Worm (Caenorhabditis elegans): ENCODE measurements around the gene lido-15.

The lido-15 gene

DNA sequence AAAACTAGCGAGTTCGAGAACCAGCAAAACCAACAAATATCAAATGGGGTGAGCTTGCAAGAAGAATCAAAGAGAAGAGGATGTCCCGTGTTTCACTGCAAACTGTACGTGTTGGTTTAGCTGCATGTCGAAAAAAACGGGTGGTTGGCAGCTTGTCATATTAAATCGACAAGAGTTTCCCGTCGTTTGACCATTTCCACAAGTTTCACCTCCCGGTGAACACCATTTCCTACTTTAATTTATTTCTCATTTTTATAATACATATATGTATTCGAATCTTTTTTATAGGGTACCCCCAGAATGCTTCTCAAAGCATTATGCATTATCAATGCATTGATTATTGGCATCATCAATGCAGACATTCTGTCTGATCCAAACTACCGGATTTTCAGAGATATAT, 16.8 kb upstream of the lido-15 start, which contains the start of gene Y8A9A.2:
TSS of gene Y8A9A.2 (plus strand) at position 301 of the 400 bp plus-strand sequence.
- TF ChIP-seq hlh-8 (tag; optimal IDR thresholded peaks at IDR 0.05) (no peak), fkh-10 (GFP tag; optimal IDR thresholded peaks at IDR 0.05) (no peak), odd-2 (tag; optimal IDR thresholded peaks at IDR 0.05) (no peak), ceh-9 (tag; optimal IDR thresholded peaks at IDR 0.05) (no peak), ceh-48 (tag; optimal IDR thresholded peaks at IDR 0.05) (no peak), ceh-24 (tag; optimal IDR thresholded peaks at IDR 0.05) (no peak), ceh-14 (tag; optimal IDR thresholded peaks at IDR 0.05) (no peak), sox-4 (tag; optimal IDR thresholded peaks at IDR 0.05) (no peak), ref-2 (tag; optimal IDR thresholded peaks at IDR 0.05) (no peak), hlh-15 (tag; optimal IDR thresholded peaks at IDR 0.05) (no peak), lim-6 (tag; optimal IDR thresholded peaks at IDR 0.05) (no peak), hlh-6 (tag; optimal IDR thresholded peaks at IDR 0.05) (no peak), ceh-22 (tag; optimal IDR thresholded peaks at IDR 0.05) (no peak), T23F11.4 (GFP tag; optimal IDR thresholded peaks at IDR 0.05) (no peak), npax-4 (tag; optimal IDR thresholded peaks at IDR 0.05) (no peak)

DNA sequence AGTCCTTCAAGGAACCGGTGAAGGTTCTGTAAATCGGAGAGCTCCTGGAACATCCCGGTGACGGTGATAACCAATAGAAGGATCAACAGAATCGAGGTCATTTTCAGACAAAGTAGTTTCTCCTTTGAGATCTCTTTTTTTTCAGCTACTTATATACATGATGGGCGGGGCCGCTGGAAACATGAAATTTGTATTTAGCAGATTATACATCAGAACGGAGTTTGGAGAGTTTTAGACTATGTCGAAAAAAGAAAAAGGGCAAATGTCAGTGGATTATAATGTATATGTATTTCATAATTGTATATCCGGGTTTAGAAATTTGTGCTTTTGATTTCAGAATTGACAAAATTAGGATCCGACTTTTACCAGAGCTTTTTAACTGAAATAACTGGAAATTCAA, 8.9 kb upstream of the lido-15 start, which contains the start of gene ins-32:
TSS of gene ins-32 (minus strand) at position 101 of the 400 bp plus-strand sequence.
- TF ChIP-seq sox-4 (tag; optimal IDR thresholded peaks at IDR 0.05) (no peak), pag-3 (tag; optimal IDR thresholded peaks at IDR 0.05; ENCODE audit: borderline replicate concordance) (no peak), fkh-6 (tag; optimal IDR thresholded peaks at IDR 0.05) (no peak), ets-4 (tag; optimal IDR thresholded peaks at IDR 0.05) (no peak), elt-2 (tag; optimal IDR thresholded peaks at IDR 0.05) (no peak), syd-9 (tag; optimal IDR thresholded peaks at IDR 0.05) (no peak), odd-2 (tag; optimal IDR thresholded peaks at IDR 0.05) (no peak), madf-2 (tag; optimal IDR thresholded peaks at IDR 0.05) (no peak), mec-3 (tag; optimal IDR thresholded peaks at IDR 0.05; ENCODE audit: borderline replicate concordance) (no peak), ztf-16 (tag; optimal IDR thresholded peaks at IDR 0.05) (no peak), unc-55 (GFP tag; optimal IDR thresholded peaks at IDR 0.05) (no peak), pha-2 (tag; optimal IDR thresholded peaks at IDR 0.05) (no peak)

DNA sequence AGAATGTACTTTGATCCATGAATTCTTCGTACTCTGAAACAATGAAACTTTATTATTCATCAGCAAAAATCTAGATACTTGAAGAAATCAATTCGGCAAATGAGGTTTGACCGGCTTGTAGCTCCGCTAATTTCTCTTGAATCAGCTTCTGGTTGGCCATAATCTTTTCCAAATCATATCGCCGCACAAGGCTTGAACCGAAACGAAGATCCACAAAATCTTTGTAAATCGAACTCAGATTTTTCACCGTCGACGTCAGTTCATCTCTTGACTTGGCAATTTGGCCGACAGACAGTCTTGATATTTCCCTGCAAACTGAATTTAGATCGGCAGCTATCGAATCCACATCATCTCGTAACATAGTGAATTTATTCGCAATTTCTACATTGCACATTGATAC, 6.6 kb upstream of the lido-15 start:
- no peak for TF ChIP-seq fkh-10 (GFP tag; optimal IDR thresholded peaks at IDR 0.05)
- TF ChIP-seq F13H6.1 (tag; optimal IDR thresholded peaks at IDR 0.05) = no peak
- no peak for TF ChIP-seq ceh-22 (tag; optimal IDR thresholded peaks at IDR 0.05)
- TF ChIP-seq hlh-8 (tag; optimal IDR thresholded peaks at IDR 0.05) = no peak
- TF ChIP-seq pax-1 (tag; optimal IDR thresholded peaks at IDR 0.05) = no peak
- no peak for TF ChIP-seq hlh-13 (GFP tag; optimal IDR thresholded peaks at IDR 0.05)
- TF ChIP-seq K02D7.2 (tag; optimal IDR thresholded peaks at IDR 0.05) = no peak
- no peak for TF ChIP-seq hlh-30 (tag; optimal IDR thresholded peaks at IDR 0.05; ENCODE audit: insufficient read depth)
- no peak for TF ChIP-seq pag-3 (tag; optimal IDR thresholded peaks at IDR 0.05; ENCODE audit: borderline replicate concordance)
- TF ChIP-seq unc-42 (tag; optimal IDR thresholded peaks at IDR 0.05) = no peak
- no peak for TF ChIP-seq C38D4.7 (GFP tag; optimal IDR thresholded peaks at IDR 0.05)
- no peak for TF ChIP-seq Y22D7AL.16 (tag; optimal IDR thresholded peaks at IDR 0.05)
- no peak for TF ChIP-seq unc-55 (GFP tag; optimal IDR thresholded peaks at IDR 0.05)
- no peak for TF ChIP-seq unc-86 (tag; optimal IDR thresholded peaks at IDR 0.05)

DNA sequence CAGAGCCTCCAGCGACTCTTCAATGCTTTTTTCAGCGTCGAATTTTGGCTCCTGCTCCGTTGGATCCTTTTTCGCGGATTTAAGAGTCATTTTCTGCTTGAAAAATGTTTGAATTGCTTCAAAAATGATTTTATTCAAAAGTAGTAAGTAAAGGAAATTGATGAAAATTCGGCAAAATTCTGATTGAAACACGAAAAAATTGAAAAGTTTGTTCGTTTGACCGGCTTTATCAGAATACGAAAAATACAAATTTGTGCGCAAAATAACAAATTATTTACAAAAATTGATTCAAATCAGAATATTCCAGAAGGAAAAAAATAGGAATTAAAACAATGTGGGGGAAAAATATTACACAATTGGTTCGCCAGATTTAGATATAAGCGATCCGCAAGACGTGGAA, 5.1 kb upstream of the lido-15 start, which contains the start of gene F54D10.4:
TSS of gene F54D10.4 (minus strand) at position 101 of the 400 bp plus-strand sequence.
- TF ChIP-seq ttx-3 (tag; optimal IDR thresholded peaks at IDR 0.05) (no peak), dve-1 (tag; optimal IDR thresholded peaks at IDR 0.05) (no peak), ama-1 (optimal IDR thresholded peaks at IDR 0.05) (no peak), pag-3 (tag; optimal IDR thresholded peaks at IDR 0.05; ENCODE audit: borderline replicate concordance) (no peak), fax-1 (tag; optimal IDR thresholded peaks at IDR 0.05) (no peak), ceh-48 (tag; optimal IDR thresholded peaks at IDR 0.05) (no peak), K02D7.2 (tag; optimal IDR thresholded peaks at IDR 0.05) (no peak), tbx-7 (tag; optimal IDR thresholded peaks at IDR 0.05) (no peak), unc-86 (tag; optimal IDR thresholded peaks at IDR 0.05) (no peak), tbx-2 (tag; optimal IDR thresholded peaks at IDR 0.05) (no peak), Y22D7AL.16 (tag; optimal IDR thresholded peaks at IDR 0.05) (no peak), sdc-2 (tag; optimal IDR thresholded peaks at IDR 0.05) (no peak), npax-4 (tag; optimal IDR thresholded peaks at IDR 0.05) (no peak), pat-9 (tag; optimal IDR thresholded peaks at IDR 0.05) (no peak), che-1 (tag; optimal IDR thresholded peaks at IDR 0.05) (no peak), nhr-11 (tag; optimal IDR thresholded peaks at IDR 0.05) (no peak), odd-2 (tag; optimal IDR thresholded peaks at IDR 0.05) (no peak)
